Worm (Caenorhabditis elegans) whole organism, L1 larva: ENCODE measurements around the gene C13A2.1.
"Not testable (repeated sequence)": the region's sequence is repeated elsewhere in the genome, so short reads cannot be mapped to it uniquely, and the experiment has no call there.

Source experiments
- C04F5.9 ChIP-seq: sonication (generic microtip); optimal IDR thresholded peaks from 2 replicates; lab custom pipeline; 2016; ENCODE audit warnings: missing genetic modification characterization, missing compliant biosample characterization
- F16B12.6 ChIP-seq: fragments of 150-350 bp; optimal IDR thresholded peaks from 2 replicates; lab custom pipeline; 2014; ENCODE audit warnings: missing biosample characterization, missing genetic modification characterization
- ceh-63 ChIP-seq: fragments of 200-800 bp; sonication (Bioruptor generic); optimal IDR thresholded peaks from 2 replicates; lab custom pipeline; 2018; ENCODE audit warnings: mild to moderate bottlenecking, missing genetic modification characterization, missing compliant biosample characterization
- dpl-1 ChIP-seq, 3 experiments: fragments of 150-350 bp in 2 of 3; sonication (generic microtip) in 1 of 3; optimal IDR thresholded peaks; 2 replicates each; lab custom pipeline; 2014 to 2017; ENCODE audit warnings: missing biosample characterization in 3 of 3, missing genetic modification characterization in 3 of 3, missing genetic modification reagents in 3 of 3
- efl-1 ChIP-seq, 4 experiments: fragments of 150-350 bp; optimal IDR thresholded peaks in 3 of 4; peaks in 1 of 4; 1 replicate in 1 of 4; 2 replicates in 3 of 4; lab custom pipeline; 2014; ENCODE audit warnings: missing biosample characterization in 2 of 4, missing genetic modification characterization in 2 of 4, missing genetic modification reagents in 2 of 4
- efl-3 ChIP-seq: fragments of 200-800 bp; sonication (Bioruptor generic); optimal IDR thresholded peaks from 2 replicates; lab custom pipeline; 2018; ENCODE audit warnings: mild to moderate bottlenecking, missing genetic modification characterization, missing compliant biosample characterization
- fkh-10 ChIP-seq: sonication (generic microtip); optimal IDR thresholded peaks from 2 replicates; lab custom pipeline; 2017; ENCODE audit warnings: missing biosample characterization, missing genetic modification reagents, missing genetic modification characterization
- isw-1 ChIP-seq: fragments of 200-800 bp; sonication (Bioruptor generic); IDR thresholded peaks from 2 replicates; pipeline ENCODE4 v1.3.6; 2022; ENCODE audit warnings: missing genetic modification characterization, missing compliant biosample characterization
- lin-15B ChIP-seq: fragments of 150-350 bp; sonication (generic microtip); optimal IDR thresholded peaks from 3 replicates; lab custom pipeline; 2014; ENCODE audit warnings: missing biosample characterization, missing genetic modification characterization
- lin-35 ChIP-seq, 2 experiments: fragments of 150-350 bp; optimal IDR thresholded peaks; 2 replicates each; lab custom pipeline; 2014; ENCODE audit warnings: missing biosample characterization in 2 of 2, missing genetic modification characterization in 2 of 2, missing genetic modification reagents in 2 of 2
- lin-39 ChIP-seq: fragments of 150-350 bp; optimal IDR thresholded peaks from 2 replicates; lab custom pipeline; 2014; ENCODE audit warnings: missing biosample characterization, missing genetic modification reagents, missing genetic modification characterization
- mep-1 ChIP-seq: fragments of 150-350 bp; optimal IDR thresholded peaks from 2 replicates; lab custom pipeline; 2014; ENCODE audit warnings: missing biosample characterization, missing genetic modification characterization
- nhr-237 ChIP-seq: fragments of 150-350 bp; optimal IDR thresholded peaks from 2 replicates; lab custom pipeline; 2014; ENCODE audit warnings: missing biosample characterization, missing genetic modification characterization
- nhr-47 ChIP-seq: sonication (generic microtip); optimal IDR thresholded peaks from 2 replicates; lab custom pipeline; 2016; ENCODE audit warnings: mild to moderate bottlenecking, missing genetic modification characterization, moderate library complexity, missing compliant biosample characterization
- nhr-71 ChIP-seq: sonication (generic microtip); optimal IDR thresholded peaks from 2 replicates; lab custom pipeline; 2016; ENCODE audit warnings: mild to moderate bottlenecking, missing genetic modification characterization, moderate library complexity, missing compliant biosample characterization
- nhr-76 ChIP-seq: sonication (generic microtip); optimal IDR thresholded peaks from 2 replicates; lab custom pipeline; 2017; ENCODE audit warnings: missing biosample characterization, missing genetic modification characterization
- nhr-85 ChIP-seq: sonication (generic microtip); peaks from one replicate; lab custom pipeline; 2016; ENCODE audit warnings: missing genetic modification characterization, inconsistent platforms, missing compliant biosample characterization
- nhr-90 ChIP-seq: sonication (generic microtip); optimal IDR thresholded peaks from 2 replicates; lab custom pipeline; 2016; ENCODE audit warnings: mild to moderate bottlenecking, missing genetic modification characterization, missing compliant biosample characterization; ENCODE audit not compliant: poor library complexity
- snpc-4 ChIP-seq: fragments of 150-350 bp; optimal IDR thresholded peaks from 2 replicates; lab custom pipeline; 2014; ENCODE audit warnings: missing biosample characterization, missing genetic modification characterization
- sup-37 ChIP-seq: fragments of 200-800 bp; sonication (Bioruptor generic); optimal IDR thresholded peaks from 2 replicates; lab custom pipeline; 2018; ENCODE audit warnings: mild to moderate bottlenecking, missing genetic modification characterization, missing compliant biosample characterization
- unc-86 ChIP-seq: sonication (generic microtip); optimal IDR thresholded peaks from 2 replicates; lab custom pipeline; 2016; ENCODE audit warnings: missing genetic modification characterization, missing compliant biosample characterization
- vab-15 ChIP-seq: sonication (generic microtip); optimal IDR thresholded peaks from 2 replicates; lab custom pipeline; 2017; ENCODE audit warnings: missing genotype, mild to moderate bottlenecking, missing genetic modification characterization, missing compliant biosample characterization
- xbp-1 ChIP-seq: sonication (generic microtip); optimal IDR thresholded peaks from 2 replicates; lab custom pipeline; 2016; ENCODE audit warnings: missing genetic modification characterization, missing compliant biosample characterization
- zag-1 ChIP-seq: fragments of 150-350 bp; optimal IDR thresholded peaks from 2 replicates; lab custom pipeline; 2014; ENCODE audit warnings: missing biosample characterization, missing genetic modification characterization
- zip-4 ChIP-seq: fragments of 200-800 bp; sonication (Bioruptor generic); optimal IDR thresholded peaks from 2 replicates; lab custom pipeline; 2018; ENCODE audit warnings: mild to moderate bottlenecking, missing genetic modification characterization, moderate library complexity, missing compliant biosample characterization

C13A2.1 gene

DNA sequence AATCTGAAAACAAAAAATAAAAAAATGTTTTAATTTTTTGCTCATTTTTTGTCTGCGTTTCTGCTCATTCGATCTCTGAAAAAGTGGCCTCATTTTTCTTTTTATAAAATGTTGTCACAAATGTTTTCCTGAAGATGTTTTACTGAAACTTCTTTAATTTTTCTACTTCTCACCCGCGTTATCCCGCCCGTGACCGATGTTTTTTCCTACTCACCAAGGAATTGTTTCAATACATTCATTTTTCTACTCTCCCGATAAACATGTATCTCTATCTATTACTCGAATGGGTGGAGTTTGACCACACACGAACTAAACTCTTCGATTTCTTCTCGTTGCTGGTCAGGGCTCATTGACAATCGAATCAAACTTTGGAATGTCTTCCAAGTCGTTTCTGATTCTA lies 42.1 kb downstream of the C13A2.1 start, which contains the start of gene F10G2.2:
Gene F10G2.2 (plus strand): TSS at position 301 of the 400 bp plus-strand sequence.
- TF ChIP-seq nhr-237 (no peak), xbp-1 (tag; lab: Kevin White, UChicago) (no peak), zip-4 (GFP tag; lab: Kevin White, UChicago) (no peak), dpl-1 (GFP tag; optimal IDR thresholded peaks at IDR 0.05; lab: Kevin White, UChicago) (no peak), vab-15 (no peak)

DNA sequence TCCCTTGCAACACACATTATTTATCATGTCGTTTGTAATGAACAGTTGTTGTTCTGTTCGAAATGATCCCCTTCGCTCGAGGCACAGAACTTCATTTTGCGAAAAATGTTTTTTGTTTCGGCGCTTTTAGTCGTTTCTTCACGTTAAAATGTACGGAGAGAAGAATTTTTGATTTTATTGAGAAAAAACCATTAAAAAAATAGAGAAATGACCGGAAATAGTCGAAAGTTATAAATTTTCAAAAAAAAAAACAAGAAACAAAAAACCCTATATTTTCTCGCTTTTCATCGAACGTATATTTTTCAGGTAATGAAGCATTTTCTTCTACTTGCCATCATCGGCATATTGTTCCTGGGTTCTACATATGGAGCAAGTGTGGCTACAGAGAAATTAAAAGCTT lies 43.5 kb downstream of the C13A2.1 start, which contains the start of gene F10G2.1:
Gene F10G2.1 (plus strand): TSS at position 301 of the 400 bp plus-strand sequence.
- TF ChIP-seq nhr-85 (tag; lab: Kevin White, UChicago) (no peak), isw-1 (GFP tag; lab: Robert Waterston, UW) (no peak), nhr-71 (tag; lab: Kevin White, UChicago) (no peak), nhr-47 (tag; lab: Kevin White, UChicago) (no peak), sup-37 (GFP tag; lab: Kevin White, UChicago) (no peak), nhr-76 (tag; lab: Kevin White, UChicago) (no peak), lin-15B (no peak), unc-86 (tag; lab: Kevin White, UChicago) (no peak), ceh-63 (no peak), lin-35 (GFP tag; optimal IDR thresholded peaks at IDR 0.05; lab: Kevin White, UChicago) (no peak), fkh-10 (GFP tag; lab: Kevin White, UChicago) (no peak)

DNA sequence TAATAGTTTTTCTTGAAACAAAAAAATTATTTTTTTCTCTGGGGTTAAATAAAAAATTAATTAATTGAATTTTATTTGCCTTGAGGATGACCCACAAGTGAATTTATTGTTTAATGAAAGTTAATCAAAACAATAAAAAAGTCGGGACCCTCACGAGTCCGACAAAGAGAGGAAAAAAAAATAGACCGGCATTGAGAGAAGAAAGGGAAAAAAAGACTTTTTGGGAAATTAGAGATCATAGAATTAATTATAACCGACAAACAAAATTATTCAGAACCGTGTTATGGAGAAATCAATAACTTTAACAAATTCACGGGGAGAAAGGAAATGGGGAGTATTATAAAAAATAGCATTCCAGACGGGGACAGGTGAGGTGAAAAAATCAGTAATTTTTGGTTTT lies 48.4 kb downstream of the C13A2.1 start, which contains the start of gene F10G2.7:
Gene F10G2.7 (minus strand): TSS at position 101 of the 400 bp plus-strand sequence.
- TF ChIP-seq lin-39 (tag; lab: Kevin White, UChicago); efl-1 (optimal IDR thresholded peaks at IDR 0.05; lab: Kevin White, UChicago); efl-1 (GFP tag; optimal IDR thresholded peaks at IDR 0.05 in 1 of 2; lab: Kevin White, UChicago); fkh-10 (GFP tag; lab: Kevin White, UChicago): not testable (repeated sequence)

DNA sequence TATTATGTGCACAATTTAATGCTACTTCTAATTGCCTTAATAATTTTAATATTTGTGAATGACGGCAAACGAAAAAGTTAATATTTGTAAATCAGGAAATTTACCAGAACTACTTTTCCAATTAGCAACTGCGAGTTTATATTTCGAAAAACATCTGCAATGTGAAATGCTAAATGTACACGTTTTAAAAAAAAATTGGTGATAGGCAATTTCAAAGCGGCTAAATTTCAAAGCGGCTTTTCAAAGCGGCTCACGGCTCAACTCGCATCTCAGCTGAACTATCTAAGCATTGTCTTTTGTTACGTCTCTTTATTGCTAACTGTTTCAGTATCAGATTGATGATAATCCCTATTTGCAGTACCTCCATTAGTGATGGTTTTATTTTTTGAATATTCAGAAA lies 51.0 kb downstream of the C13A2.1 start, which contains the start of gene srh-187:
Gene srh-187 (minus strand): TSS at position 101 of the 400 bp plus-strand sequence.
- TF ChIP-seq nhr-76 (tag; lab: Kevin White, UChicago) (no peak), zag-1 (tag; lab: Kevin White, UChicago) (no peak), dpl-1 (GFP tag; optimal IDR thresholded peaks at IDR 0.05; lab: Kevin White, UChicago) (no peak), mep-1 (tag; lab: Kevin White, UChicago) (no peak), snpc-4 (tag; lab: Kevin White, UChicago) (no peak), F16B12.6 (tag; lab: Kevin White, UChicago) (no peak), nhr-90 (tag; lab: Kevin White, UChicago) (no peak), nhr-85 (tag; lab: Kevin White, UChicago) (no peak), C04F5.9 (tag; lab: Kevin White, UChicago) (no peak), efl-3 (GFP tag; lab: Kevin White, UChicago) (no peak), isw-1 (GFP tag; lab: Robert Waterston, UW) (no peak)
